Fruit fly (Drosophila melanogaster) whole organism, embryonic: ENCODE results near the gene Glg1.

Experiments
- Antp ChIP-seq: fragments of 200-800 bp; sonication (Bioruptor generic); optimal IDR thresholded peaks from 3 replicates; lab custom pipeline; 2016; ENCODE audit warnings: missing biosample characterization, missing genetic modification characterization
- CG10543 ChIP-seq: fragments of 200-800 bp; sonication (Bioruptor generic); optimal IDR thresholded peaks from 3 replicates; lab custom pipeline; 2017; ENCODE audit warnings: missing biosample characterization, mild to moderate bottlenecking, missing genetic modification characterization, moderate library complexity
- CG17361 ChIP-seq: fragments of 200-800 bp; sonication (Bioruptor generic); IDR thresholded peaks from 3 replicates; pipeline ENCODE4 v1.3.6; 2022; ENCODE audit warnings: missing biosample characterization, missing genetic modification characterization
- CG17829 ChIP-seq: fragments of 200-800 bp; optimal IDR thresholded peaks from 2 replicates; lab custom pipeline; 2019; ENCODE audit warnings: missing biosample characterization, mild to moderate bottlenecking, missing genetic modification characterization, moderate library complexity
- CG17912 ChIP-seq: fragments of 200-800 bp; sonication (Bioruptor generic); optimal IDR thresholded peaks from 2 replicates; lab custom pipeline; 2018; ENCODE audit warnings: missing biosample characterization, mild to moderate bottlenecking, missing genetic modification characterization
- CG18599 ChIP-seq: fragments of 200-800 bp; sonication (Bioruptor generic); optimal IDR thresholded peaks from 3 replicates; lab custom pipeline; 2017; ENCODE audit warnings: missing biosample characterization, missing genetic modification characterization, mild to moderate bottlenecking, moderate library complexity, missing genetic modification reagents
- CG30020 ChIP-seq: fragments of 200-800 bp; optimal IDR thresholded peaks from 2 replicates; lab custom pipeline; 2019; ENCODE audit warnings: missing biosample characterization, mild to moderate bottlenecking, missing genetic modification characterization, moderate library complexity
- CG3847 ChIP-seq: fragments of 200-800 bp; sonication (Bioruptor generic); IDR thresholded peaks from 2 replicates; pipeline ENCODE4 v1.3.6; 2022; ENCODE audit warnings: missing biosample characterization, missing genetic modification characterization
- CG4282 ChIP-seq: fragments of 200-800 bp; sonication (Bioruptor generic); optimal IDR thresholded peaks from 2 replicates; lab custom pipeline; 2016; ENCODE audit warnings: missing biosample characterization, missing genetic modification characterization
- CG6272 ChIP-seq: fragments of 200-800 bp; sonication (Bioruptor generic); IDR thresholded peaks from 2 replicates; pipeline ENCODE4 v1.3.6; 2022; ENCODE audit warnings: missing biosample characterization, missing genetic modification characterization
- CG7357 ChIP-seq: fragments of 200-800 bp; sonication (Bioruptor generic); IDR thresholded peaks from 3 replicates; pipeline ENCODE4 v1.3.6; 2022; ENCODE audit warnings: missing biosample characterization, missing genetic modification characterization
- CG8281 ChIP-seq: fragments of 200-800 bp; sonication (Bioruptor generic); optimal IDR thresholded peaks from 2 replicates; lab custom pipeline; 2018; ENCODE audit warnings: missing biosample characterization, mild to moderate bottlenecking, missing genetic modification characterization, moderate library complexity
- CG8765 ChIP-seq: fragments of 200-800 bp; sonication (Bioruptor generic); IDR thresholded peaks from 2 replicates; pipeline ENCODE4 v1.3.6; 2022; ENCODE audit warnings: missing biosample characterization, missing genetic modification characterization
- CG9437 ChIP-seq: fragments of 200-800 bp; sonication (Bioruptor generic); optimal IDR thresholded peaks from 2 replicates; lab custom pipeline; 2018; ENCODE audit warnings: missing biosample characterization, mild to moderate bottlenecking, missing genetic modification characterization
- CG9727 ChIP-seq: fragments of 200-800 bp; sonication (Bioruptor generic); optimal IDR thresholded peaks from 3 replicates; lab custom pipeline; 2017; ENCODE audit warnings: missing biosample characterization, mild to moderate bottlenecking, missing genetic modification characterization
- Camta ChIP-seq: fragments of 200-800 bp; sonication (Bioruptor generic); optimal IDR thresholded peaks from 2 replicates; lab custom pipeline; 2016; ENCODE audit warnings: missing biosample characterization, missing genetic modification characterization
- Doc2 ChIP-seq: fragments of 200-800 bp; sonication (Bioruptor generic); IDR thresholded peaks from 2 replicates; pipeline ENCODE4 v1.3.6; 2022; ENCODE audit warnings: missing biosample characterization, missing genetic modification characterization
- Dp ChIP-seq: fragments of 200-800 bp; sonication (Bioruptor generic); optimal IDR thresholded peaks from 2 replicates; lab custom pipeline; 2018; ENCODE audit warnings: missing biosample characterization, mild to moderate bottlenecking, missing genetic modification characterization, moderate library complexity
- Drgx ChIP-seq: fragments of 200-800 bp; sonication (Bioruptor generic); IDR thresholded peaks from 2 replicates; pipeline ENCODE4 v1.3.6; 2022; ENCODE audit warnings: missing biosample characterization, missing genetic modification characterization
- Hr39 ChIP-seq: fragments of >200 bp; optimal IDR thresholded peaks from 2 replicates; lab custom pipeline; 2017
- Hsf ChIP-seq: fragments of 200-800 bp; sonication (Bioruptor generic); optimal IDR thresholded peaks from 3 replicates; lab custom pipeline; 2016; ENCODE audit warnings: missing biosample characterization, missing genetic modification characterization
- Max ChIP-seq: fragments of 200-800 bp; sonication (Bioruptor generic); optimal IDR thresholded peaks from 2 replicates; lab custom pipeline; 2016; ENCODE audit warnings: missing biosample characterization, mild to moderate bottlenecking, missing genetic modification characterization
- Mrtf ChIP-seq: fragments of 200-800 bp; sonication (Bioruptor generic); IDR thresholded peaks from 3 replicates; pipeline ENCODE4 v1.3.6; 2022; ENCODE audit warnings: missing biosample characterization, missing genetic modification characterization
- Myb ChIP-seq: fragments of 200-800 bp; sonication (Bioruptor generic); optimal IDR thresholded peaks from 2 replicates; lab custom pipeline; 2016; ENCODE audit warnings: missing biosample characterization, missing genetic modification characterization
- Neu2 ChIP-seq: fragments of 200-800 bp; sonication (Bioruptor generic); optimal IDR thresholded peaks from 3 replicates; lab custom pipeline; 2016; ENCODE audit warnings: missing biosample characterization, missing genetic modification characterization, borderline replicate concordance
- Optix ChIP-seq: fragments of 200-800 bp; sonication (Bioruptor generic); IDR thresholded peaks from 3 replicates; pipeline ENCODE4 v1.3.6; 2022; ENCODE audit warnings: missing biosample characterization, missing genetic modification characterization
- Usf ChIP-seq: fragments of 200-800 bp; sonication (Bioruptor generic); optimal IDR thresholded peaks from 2 replicates; lab custom pipeline; 2017; ENCODE audit warnings: missing genotype, missing biosample characterization, missing genetic modification characterization
- al ChIP-seq: fragments of 200-800 bp; sonication (Bioruptor generic); IDR thresholded peaks from 2 replicates; pipeline ENCODE4 v1.3.6; 2022; ENCODE audit warnings: missing biosample characterization, missing genetic modification characterization
- esg ChIP-seq: fragments of 200-800 bp; sonication (Bioruptor generic); conservative IDR thresholded peaks from 2 replicates; pipeline ENCODE4 v1.3.6; 2022; ENCODE audit warnings: missing biosample characterization, missing genetic modification characterization
- ewg ChIP-seq: fragments of 200-800 bp; sonication (Bioruptor generic); optimal IDR thresholded peaks from 3 replicates; lab custom pipeline; 2017; ENCODE audit warnings: mild to moderate bottlenecking, missing biosample characterization, missing genetic modification reagents, missing genetic modification characterization
- gcm ChIP-seq: fragments of 200-800 bp; sonication (Bioruptor generic); optimal IDR thresholded peaks from 2 replicates; lab custom pipeline; 2019; ENCODE audit warnings: missing biosample characterization, mild to moderate bottlenecking, missing genetic modification characterization, moderate library complexity
- lola ChIP-seq, 3 experiments: fragments of >200 bp in 2 of 3; fragments of 200-800 bp in 1 of 3; sonication (Bioruptor generic) in 1 of 3; optimal IDR thresholded peaks; 2 replicates each; lab custom pipeline; 2017 to 2019; ENCODE audit warnings: missing biosample characterization in 3 of 3, missing genetic modification characterization in 3 of 3, mild to moderate bottlenecking in 1 of 3, moderate library complexity in 1 of 3
- maf-S ChIP-seq: fragments of 200-800 bp; sonication (Bioruptor generic); optimal IDR thresholded peaks from 2 replicates; lab custom pipeline; 2016; ENCODE audit warnings: missing biosample characterization, missing genetic modification characterization
- nom ChIP-seq: fragments of 200-800 bp; sonication (Bioruptor generic); optimal IDR thresholded peaks from 2 replicates; lab custom pipeline; 2017; ENCODE audit warnings: missing biosample characterization, missing genetic modification characterization, mild to moderate bottlenecking, moderate library complexity, missing genetic modification reagents
- phol ChIP-seq: fragments of 200-800 bp; sonication (Bioruptor generic); optimal IDR thresholded peaks from 3 replicates; lab custom pipeline; 2018; ENCODE audit warnings: missing biosample characterization, mild to moderate bottlenecking, missing genetic modification characterization, moderate library complexity
- pzg ChIP-seq: fragments of 200-800 bp; sonication (Bioruptor generic); optimal IDR thresholded peaks from 3 replicates; lab custom pipeline; 2018; ENCODE audit warnings: missing biosample characterization, mild to moderate bottlenecking, missing genetic modification characterization, moderate library complexity
- repo ChIP-seq: fragments of 200-800 bp; sonication (Bioruptor generic); optimal IDR thresholded peaks from 2 replicates; lab custom pipeline; 2016; ENCODE audit warnings: missing biosample characterization, missing genetic modification characterization
- salm ChIP-seq: fragments of 200-800 bp; sonication (Bioruptor generic); optimal IDR thresholded peaks from 2 replicates; lab custom pipeline; 2018; ENCODE audit warnings: missing biosample characterization, mild to moderate bottlenecking, missing genetic modification characterization
- schlank ChIP-seq: fragments of 200-800 bp; sonication (Bioruptor generic); optimal IDR thresholded peaks from 2 replicates; lab custom pipeline; 2018; ENCODE audit warnings: missing biosample characterization, mild to moderate bottlenecking, missing genetic modification characterization
- shn ChIP-seq: fragments of 200-800 bp; sonication (Bioruptor generic); optimal IDR thresholded peaks from 3 replicates; lab custom pipeline; 2016; ENCODE audit warnings: missing biosample characterization, missing genetic modification characterization
- tup ChIP-seq: fragments of 200-800 bp; sonication (Bioruptor generic); optimal IDR thresholded peaks from 2 replicates; lab custom pipeline; 2016; ENCODE audit warnings: missing biosample characterization, mild to moderate bottlenecking, missing genetic modification characterization, moderate library complexity
- unpg ChIP-seq: fragments of 200-800 bp; sonication (Bioruptor generic); optimal IDR thresholded peaks from 3 replicates; lab custom pipeline; 2018; ENCODE audit warnings: missing biosample characterization, mild to moderate bottlenecking, missing genetic modification characterization, moderate library complexity
- vfl ChIP-seq: fragments of 200-800 bp; sonication (Bioruptor generic); optimal IDR thresholded peaks from 2 replicates; lab custom pipeline; 2016; ENCODE audit warnings: missing biosample characterization, missing genetic modification characterization
- zen ChIP-seq: fragments of 200-800 bp; sonication (Bioruptor generic); optimal IDR thresholded peaks from 3 replicates; lab custom pipeline; 2018; ENCODE audit warnings: missing biosample characterization, mild to moderate bottlenecking, missing genetic modification characterization, moderate library complexity

Gene Glg1

DNA sequence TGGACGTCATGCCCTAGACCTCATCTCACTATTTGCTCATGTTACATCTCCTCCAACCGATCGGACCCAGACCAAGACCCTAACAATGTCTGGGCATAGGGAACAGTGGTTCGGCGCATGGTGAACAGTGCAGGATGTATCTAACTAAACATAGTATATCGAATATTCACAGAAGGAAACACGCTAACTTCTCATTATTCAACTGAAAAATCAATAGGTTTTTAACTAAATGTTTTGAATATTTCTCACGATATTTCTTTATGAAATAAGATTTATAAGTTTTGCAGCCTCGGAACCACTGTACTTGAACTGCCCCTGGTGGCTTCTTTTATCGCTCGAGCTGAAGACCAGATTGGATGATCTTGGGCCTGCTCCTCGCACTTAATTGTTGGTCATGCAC is 53.7 kb downstream of the Glg1 start (continued):
- TF ChIP-seq lola (GFP tag; optimal IDR thresholded peaks at IDR 0.05; lab: Kevin White, UChicago) (peak in 1 of 3 experiments; percentile 79), CG17829 (tag; lab: Kevin White, UChicago) (peak; percentile 79), CG8765 (GFP tag; lab: Robert Waterston, UW) (peak; percentile 81), zen (peak; percentile 76), CG10543 (GFP tag; lab: Kevin White, UChicago) (no peak), gcm (GFP tag; lab: Kevin White, UChicago) (peak; percentile 62), CG18599 (GFP tag; lab: Kevin White, UChicago) (peak; percentile 20), CG17912 (GFP tag; lab: Kevin White, UChicago) (no peak), CG9437 (GFP tag; lab: Kevin White, UChicago) (no peak), unpg (GFP tag; lab: Kevin White, UChicago) (peak; percentile 72), Neu2 (GFP tag; lab: Kevin White, UChicago) (no peak), Dp (no peak), ewg (GFP tag; lab: Kevin White, UChicago) (peak; percentile 30), esg (0 out of 2 replicates have a peak, but pooled peaks have one; percentile 36), Antp (peak; percentile 65), Usf (GFP tag; lab: Kevin White, UChicago) (peak; percentile 60), CG3847 (no peak), salm (tag; lab: Kevin White, UChicago) (no peak), shn (GFP tag; lab: Kevin White, UChicago) (peak; percentile 7), Hr39 (no peak), CG30020 (no peak), maf-S (no peak), CG9727 (peak; percentile 79), al (GFP tag; lab: Robert Waterston, UW) (no peak), phol (tag; lab: Kevin White, UChicago) (peak; percentile 68), tup (GFP tag; lab: Kevin White, UChicago) (no peak), CG17361 (GFP tag; lab: Robert Waterston, UW) (peak; percentile 68), Max (peak; percentile 43), Hsf (peak; percentile 57), vfl (no peak), schlank (tag; lab: Kevin White, UChicago) (no peak), CG6272 (peak; percentile 29; the same call in 1 of the 2 replicates), Mrtf (GFP tag; lab: Robert Waterston, UW) (no peak), Drgx (0 out of 2 replicates have a peak, but pooled peaks have one; percentile 32), nom (GFP tag; lab: Kevin White, UChicago) (peak; percentile 8), Doc2 (GFP tag; lab: Robert Waterston, UW) (no peak), CG4282 (GFP tag; lab: Kevin White, UChicago) (peak; percentile 80), Camta (peak; percentile 9), Optix (GFP tag; lab: Robert Waterston, UW) (0 out of 3 replicates have a peak, but pooled peaks have one; percentile 48), Myb (GFP tag; lab: Kevin White, UChicago) (peak; percentile 12), CG8281 (no peak), repo (GFP tag; lab: Kevin White, UChicago) (peak; percentile 17), CG7357 (0 out of 3 replicates have a peak, but pooled peaks have one; percentile 44), pzg (GFP tag; lab: Kevin White, UChicago) (no peak)
